Worm (Caenorhabditis elegans): ENCODE data around the gene samp-1.

DNA sequence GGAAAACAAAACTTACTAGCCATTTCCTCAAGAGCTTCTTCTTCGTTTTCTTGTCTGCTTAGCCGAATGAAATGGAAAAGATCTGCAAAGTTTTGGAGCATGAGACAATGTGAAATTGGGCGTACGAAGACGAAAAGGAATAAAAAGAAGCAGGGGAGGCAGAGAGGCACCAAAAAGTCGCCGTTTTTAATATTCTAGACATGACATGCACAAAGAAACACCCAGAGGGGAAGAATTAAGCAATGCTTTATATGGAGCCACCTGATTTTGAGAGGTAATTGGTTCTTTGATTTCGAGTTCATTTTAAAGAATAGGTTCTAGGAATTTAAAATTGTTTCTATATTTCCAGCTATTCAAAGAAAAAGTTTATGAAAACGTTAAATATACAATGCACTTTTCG lies 11.5 kb downstream of the samp-1 start, which contains the start of gene T24F1.4:
- TF ChIP-seq ztf-23 (GFP tag; IDR thresholded peaks at IDR 0.05) (no peak), klf-2 (GFP tag; conservative IDR thresholded peaks at IDR 0.05) (no peak), flt-1 (GFP tag; IDR thresholded peaks at IDR 0.05) (no peak), T22C8.4 (GFP tag; IDR thresholded peaks at IDR 0.05) (no peak), ref-1 (GFP tag; conservative IDR thresholded peaks at IDR 0.05) (no peak)

Data from whole organism, midembryonic.